Worm (Caenorhabditis elegans) whole organism, young adult: ENCODE data around the gene C33G3.4.
A peak's percentile ranks its signal among the peaks of the same experiment; 100 is the strongest.

Experiments used
- B0019.2 ChIP-seq: fragments of 200-800 bp; sonication (Bioruptor generic); conservative IDR thresholded peaks from 2 replicates; pipeline ENCODE4 v1.3.6; 2022; ENCODE audit warnings: missing genetic modification reagents, missing genetic modification characterization, missing compliant biosample characterization
- D2030.7 ChIP-seq: fragments of 200-800 bp; sonication (Bioruptor generic); IDR thresholded peaks from 2 replicates; pipeline ENCODE4 v1.3.6; 2022; ENCODE audit warnings: missing genetic modification reagents, missing genetic modification characterization, missing compliant biosample characterization
- F49E8.2 ChIP-seq: sonication (generic microtip); optimal IDR thresholded peaks from 3 replicates; lab custom pipeline; 2017; ENCODE audit warnings: missing genetic modification characterization, mild to moderate bottlenecking, missing compliant biosample characterization, antibody characterized with exemption, moderate library complexity; ENCODE audit not compliant: insufficient read depth
- F52B5.7 ChIP-seq: sonication (generic microtip); optimal IDR thresholded peaks from 2 replicates; lab custom pipeline; 2016; ENCODE audit warnings: mild to moderate bottlenecking, missing genetic modification characterization, missing compliant biosample characterization
- F55B11.4 ChIP-seq: sonication (generic microtip); optimal IDR thresholded peaks from 2 replicates; lab custom pipeline; 2016; ENCODE audit warnings: missing compliant biosample characterization, missing genetic modification characterization, borderline replicate concordance; ENCODE audit not compliant: insufficient read depth
- K11D2.4 ChIP-seq: fragments of 200-800 bp; sonication (Bioruptor generic); IDR thresholded peaks from 2 replicates; pipeline ENCODE4 v1.3.6; 2022; ENCODE audit warnings: missing genetic modification reagents, missing genetic modification characterization, missing compliant biosample characterization
- K12H6.12 ChIP-seq: fragments of 200-800 bp; sonication (Bioruptor generic); optimal IDR thresholded peaks from 2 replicates; lab custom pipeline; 2018; ENCODE audit warnings: mild to moderate bottlenecking, missing genetic modification characterization, missing compliant biosample characterization
- Y56A3A.18 ChIP-seq: fragments of 200-800 bp; sonication (Bioruptor generic); IDR thresholded peaks from 2 replicates; pipeline ENCODE4 v1.3.6; 2022; ENCODE audit warnings: missing genetic modification reagents, missing genetic modification characterization, missing compliant biosample characterization
- ama-1 ChIP-seq, 3 experiments: fragments of 150-350 bp in 1 of 3; sonication (generic microtip) in 2 of 3; optimal IDR thresholded peaks; 2 replicates each; lab custom pipeline; 2014 to 2018; ENCODE audit warnings: missing biosample characterization in 2 of 3, missing genetic modification characterization in 2 of 3, missing genetic modification reagents in 2 of 3
- aptf-3 ChIP-seq: fragments of 200-800 bp; sonication (Bioruptor generic); IDR thresholded peaks from 2 replicates; pipeline ENCODE4 v1.3.6; 2022; ENCODE audit warnings: missing genetic modification characterization, missing compliant biosample characterization
- ccch-3 ChIP-seq: fragments of 200-800 bp; sonication (Bioruptor generic); optimal IDR thresholded peaks from 2 replicates; lab custom pipeline; 2018; ENCODE audit warnings: mild to moderate bottlenecking, missing genetic modification characterization, missing compliant biosample characterization
- cebp-1 ChIP-seq, 2 experiments: fragments of 200-800 bp in 1 of 2; sonication (Bioruptor generic) in 1 of 2; sonication (generic microtip) in 1 of 2; IDR thresholded peaks in 1 of 2; optimal IDR thresholded peaks in 1 of 2; 2 replicates each; pipeline versions ENCODE4 v1.3.6 to Lab custom; 2017 to 2022; ENCODE audit warnings: missing compliant biosample characterization in 2 of 2, missing genetic modification characterization in 2 of 2, mild to moderate bottlenecking in 1 of 2, missing genetic modification reagents in 1 of 2, moderate library complexity in 1 of 2
- cebp-2 ChIP-seq: fragments of 200-800 bp; sonication (Bioruptor generic); IDR thresholded peaks from 2 replicates; pipeline ENCODE4 v1.3.6; 2022; ENCODE audit warnings: missing genetic modification characterization, missing compliant biosample characterization
- ceh-27 ChIP-seq: fragments of 200-800 bp; sonication (Bioruptor generic); optimal IDR thresholded peaks from 2 replicates; lab custom pipeline; 2018; ENCODE audit warnings: mild to moderate bottlenecking, missing genetic modification characterization, moderate library complexity, missing compliant biosample characterization
- ceh-40 ChIP-seq: fragments of 200-800 bp; sonication (Bioruptor generic); IDR thresholded peaks from 2 replicates; pipeline ENCODE4 v1.3.6; 2022; ENCODE audit warnings: missing genetic modification characterization, missing compliant biosample characterization
- die-1 ChIP-seq: sonication (generic microtip); optimal IDR thresholded peaks from 2 replicates; lab custom pipeline; 2016; ENCODE audit warnings: missing genotype, mild to moderate bottlenecking, missing genetic modification characterization, missing compliant biosample characterization
- dpl-1 ChIP-seq: fragments of 150-350 bp; optimal IDR thresholded peaks from 2 replicates; lab custom pipeline; 2014; ENCODE audit warnings: missing biosample characterization, missing genetic modification reagents, missing genetic modification characterization
- egl-44 ChIP-seq: fragments of 200-800 bp; sonication (Bioruptor generic); IDR thresholded peaks from 2 replicates; pipeline ENCODE4 v1.3.6; 2022; ENCODE audit warnings: missing genetic modification reagents, missing genetic modification characterization, missing compliant biosample characterization
- egrh-3 ChIP-seq: fragments of 200-800 bp; sonication (Bioruptor generic); IDR thresholded peaks from 2 replicates; pipeline ENCODE4 v1.3.6; 2022; ENCODE audit warnings: missing genetic modification reagents, missing genetic modification characterization, missing compliant biosample characterization
- ets-4 ChIP-seq: fragments of 200-800 bp; sonication (Bioruptor generic); optimal IDR thresholded peaks from 2 replicates; lab custom pipeline; 2018; ENCODE audit warnings: mild to moderate bottlenecking, missing genetic modification characterization, missing compliant biosample characterization
- fkh-3 ChIP-seq: sonication (generic microtip); optimal IDR thresholded peaks from 2 replicates; lab custom pipeline; 2016; ENCODE audit warnings: mild to moderate bottlenecking, missing genetic modification characterization, missing compliant biosample characterization
- gei-17 ChIP-seq: fragments of 200-800 bp; sonication (Bioruptor generic); optimal IDR thresholded peaks from 2 replicates; lab custom pipeline; 2018; ENCODE audit warnings: mild to moderate bottlenecking, missing genetic modification characterization, missing compliant biosample characterization
- hmg-1.2 ChIP-seq: fragments of 200-800 bp; sonication (Bioruptor generic); IDR thresholded peaks from 2 replicates; pipeline ENCODE4 v1.3.6; 2022; ENCODE audit warnings: missing genetic modification reagents, missing genetic modification characterization, missing compliant biosample characterization
- let-526 ChIP-seq: fragments of 200-800 bp; sonication (Bioruptor generic); IDR thresholded peaks from 2 replicates; pipeline ENCODE4 v1.3.6; 2022; ENCODE audit warnings: missing genetic modification reagents, missing genetic modification characterization, missing compliant biosample characterization
- lir-1 ChIP-seq: fragments of 200-800 bp; sonication (Bioruptor generic); conservative IDR thresholded peaks from 2 replicates; pipeline ENCODE4 v1.3.6; 2022; ENCODE audit warnings: missing genetic modification reagents, missing genetic modification characterization, missing compliant biosample characterization
- lsy-27 ChIP-seq: sonication (generic microtip); optimal IDR thresholded peaks from 2 replicates; lab custom pipeline; 2017; ENCODE audit warnings: missing genetic modification characterization, mild to moderate bottlenecking, missing compliant biosample characterization, antibody characterized with exemption, missing genotype, borderline replicate concordance; ENCODE audit not compliant: insufficient read depth
- madf-10 ChIP-seq: sonication (generic microtip); optimal IDR thresholded peaks from 2 replicates; lab custom pipeline; 2016; ENCODE audit warnings: mild to moderate bottlenecking, missing genetic modification characterization, missing compliant biosample characterization
- madf-6 ChIP-seq: fragments of 200-800 bp; sonication (Bioruptor generic); IDR thresholded peaks from 2 replicates; pipeline ENCODE4 v1.3.6; 2022; ENCODE audit warnings: missing genetic modification reagents, missing genetic modification characterization, missing compliant biosample characterization
- madf-8 ChIP-seq: fragments of 200-800 bp; sonication (Bioruptor generic); conservative IDR thresholded peaks from 2 replicates; pipeline ENCODE4 v1.3.6; 2022; ENCODE audit warnings: missing genetic modification reagents, missing genetic modification characterization, missing compliant biosample characterization
- mcd-1 ChIP-seq: fragments of 200-800 bp; sonication (Bioruptor generic); IDR thresholded peaks from 2 replicates; pipeline ENCODE4 v1.3.6; 2022; ENCODE audit warnings: missing genetic modification reagents, missing genetic modification characterization, missing compliant biosample characterization
- nfya-2 ChIP-seq: fragments of 200-800 bp; sonication (Bioruptor generic); IDR thresholded peaks from 2 replicates; pipeline ENCODE4 v1.3.6; 2022; ENCODE audit warnings: missing genetic modification reagents, missing genetic modification characterization, missing compliant biosample characterization
- nhr-27 ChIP-seq: fragments of 200-800 bp; sonication (Bioruptor generic); optimal IDR thresholded peaks from 2 replicates; lab custom pipeline; 2018; ENCODE audit warnings: mild to moderate bottlenecking, missing genetic modification characterization, moderate library complexity, missing compliant biosample characterization
- nhr-90 ChIP-seq: sonication (generic microtip); optimal IDR thresholded peaks from 2 replicates; lab custom pipeline; 2016; ENCODE audit warnings: missing genotype, mild to moderate bottlenecking, missing genetic modification characterization, missing compliant biosample characterization
- repo-1 ChIP-seq: sonication (generic microtip); optimal IDR thresholded peaks from 2 replicates; lab custom pipeline; 2017; ENCODE audit warnings: mild to moderate bottlenecking, missing genetic modification characterization, missing compliant biosample characterization
- snpc-1.1 ChIP-seq: sonication (generic microtip); optimal IDR thresholded peaks from 2 replicates; lab custom pipeline; 2017; ENCODE audit warnings: missing genetic modification characterization, mild to moderate bottlenecking, missing compliant biosample characterization, antibody characterized with exemption, moderate library complexity, missing genotype, missing genetic modification reagents; ENCODE audit not compliant: insufficient read depth
- snpc-3.4 ChIP-seq: sonication (generic microtip); optimal IDR thresholded peaks from 2 replicates; lab custom pipeline; 2017; ENCODE audit warnings: missing genetic modification characterization, mild to moderate bottlenecking, missing compliant biosample characterization, antibody characterized with exemption, moderate library complexity, missing genotype, missing genetic modification reagents
- snpc-4 ChIP-seq, 5 experiments: fragments of 150-350 bp in 1 of 5; sonication (generic microtip) in 4 of 5; optimal IDR thresholded peaks; 2 replicates each; lab custom pipeline; 2014 to 2018; ENCODE audit warnings: missing genetic modification characterization in 5 of 5, missing biosample characterization in 3 of 5, antibody characterized with exemption in 2 of 5, mild to moderate bottlenecking in 2 of 5, missing compliant biosample characterization in 2 of 5, missing genotype in 2 of 5, moderate library complexity in 2 of 5, missing genetic modification reagents in 1 of 5
- sptf-2 ChIP-seq: fragments of 200-800 bp; sonication (Bioruptor generic); optimal IDR thresholded peaks from 2 replicates; lab custom pipeline; 2018; ENCODE audit warnings: mild to moderate bottlenecking, missing genetic modification characterization, missing compliant biosample characterization
- tbp1 ChIP-seq: fragments of 200-800 bp; sonication (Bioruptor generic); optimal IDR thresholded peaks from 2 replicates; lab custom pipeline; 2018; ENCODE audit warnings: mild to moderate bottlenecking, missing genetic modification characterization, missing compliant biosample characterization
- zim-3 ChIP-seq: sonication (generic microtip); optimal IDR thresholded peaks from 2 replicates; lab custom pipeline; 2017; ENCODE audit warnings: mild to moderate bottlenecking, missing genetic modification characterization, moderate library complexity, missing compliant biosample characterization
- ztf-22 ChIP-seq: fragments of 200-800 bp; sonication (Bioruptor generic); optimal IDR thresholded peaks from 2 replicates; lab custom pipeline; 2018; ENCODE audit warnings: mild to moderate bottlenecking, missing genetic modification characterization, moderate library complexity, missing compliant biosample characterization
- ztf-26 ChIP-seq: sonication (generic microtip); optimal IDR thresholded peaks from 2 replicates; lab custom pipeline; 2017; ENCODE audit warnings: missing genetic modification characterization, missing compliant biosample characterization
- ztf-6 ChIP-seq: fragments of 200-800 bp; sonication (Bioruptor generic); IDR thresholded peaks from 2 replicates; pipeline ENCODE4 v1.3.6; 2022; ENCODE audit warnings: missing genetic modification reagents, missing genetic modification characterization, missing compliant biosample characterization

Gene C33G3.4

ce11 chrX:14056527-14056926, 14.4 kb upstream of the C33G3.4 start:
- no peak for TF ChIP-seq aptf-3 (GFP tag; lab: Robert Waterston, UW)
- TF ChIP-seq ztf-22 (GFP tag; lab: Kevin White, UChicago), result no peak
- no peak for TF ChIP-seq lsy-27 (tag; lab: Kevin White, UChicago)
- no peak for TF ChIP-seq gei-17 (GFP tag; lab: Kevin White, UChicago)

ce11 chrX:14062771-14063170, 8.2 kb upstream of the C33G3.4 start:
- TF ChIP-seq snpc-4 (GFP tag; optimal IDR thresholded peaks at IDR 0.05; lab: Kevin White, UChicago) (no peak), snpc-4 (tag; optimal IDR thresholded peaks at IDR 0.05; lab: Kevin White, UChicago) (peak in 2 of 4 experiments; percentile 58 to 64), snpc-3.4 (no peak)

DNA sequence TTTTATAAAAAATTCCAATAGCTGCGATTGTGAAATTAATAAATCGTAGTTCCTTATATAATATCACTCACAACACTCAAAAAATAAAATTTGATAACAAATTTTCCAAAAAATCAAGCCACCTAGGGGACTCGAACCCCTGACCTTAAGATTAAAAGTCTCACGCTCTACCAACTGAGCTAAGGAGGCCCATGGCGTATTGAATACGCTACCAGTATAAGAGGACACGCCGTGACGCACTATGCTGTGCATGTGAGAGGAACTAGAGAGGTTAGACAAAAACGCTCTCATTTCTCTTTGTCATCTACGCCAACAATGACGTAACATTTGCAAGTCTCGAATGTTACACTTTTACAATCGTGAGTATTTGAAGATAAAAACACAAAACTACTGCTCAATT, 7.1 kb upstream of the C33G3.4 start:
- peak; percentile 65 for TF ChIP-seq snpc-1.1 (tag; lab: Kevin White, UChicago)
- peak; percentile 15 for TF ChIP-seq ama-1 (optimal IDR thresholded peaks at IDR 0.05; lab: Kevin White, UChicago)
- TF ChIP-seq ama-1 (GFP tag; optimal IDR thresholded peaks at IDR 0.05; lab: Kevin White, UChicago), result peak; percentile 70 to 95
- TF ChIP-seq nhr-27, result peak; percentile 91
- TF ChIP-seq K12H6.12 (tag; lab: Kevin White, UChicago), result peak; percentile 90
- TF ChIP-seq F49E8.2, result peak; percentile 30
- TF ChIP-seq F55B11.4 (tag; lab: Kevin White, UChicago), result no peak
- TF ChIP-seq D2030.7 (GFP tag; lab: Robert Waterston, UW), result peak; percentile 83
- peak; percentile 98 for TF ChIP-seq tbp1 (GFP tag; lab: Kevin White, UChicago)
- TF ChIP-seq cebp-1 (GFP tag; IDR thresholded peaks at IDR 0.05; lab: Robert Waterston, UW), result peak; percentile 77
- peak; percentile 90 for TF ChIP-seq cebp-1 (tag; optimal IDR thresholded peaks at IDR 0.05; lab: Kevin White, UChicago)
- TF ChIP-seq let-526 (GFP tag; lab: Robert Waterston, UW), result peak; percentile 94
- TF ChIP-seq egl-44 (GFP tag; lab: Robert Waterston, UW), result peak; percentile 96
- peak; percentile 92 for TF ChIP-seq cebp-2 (GFP tag; lab: Robert Waterston, UW)
- TF ChIP-seq ccch-3, result peak; percentile 65
- peak; percentile 91 for TF ChIP-seq hmg-1.2
- TF ChIP-seq Y56A3A.18 (GFP tag; lab: Robert Waterston, UW), result peak; percentile 81; the same call in 1 of the 2 replicates
- TF ChIP-seq F52B5.7 (tag; lab: Kevin White, UChicago), result peak; percentile 95
- peak; percentile 88 for TF ChIP-seq ceh-40 (GFP tag; lab: Robert Waterston, UW)
- peak; percentile 58; the same call in 1 of the 2 replicates for TF ChIP-seq B0019.2
- TF ChIP-seq ztf-6, result peak; percentile 82; the same call in 1 of the 2 replicates
- TF ChIP-seq ztf-26 (tag; lab: Kevin White, UChicago), result peak; percentile 84
- peak; percentile 77 for TF ChIP-seq fkh-3
- peak; percentile 90 for TF ChIP-seq K11D2.4 (GFP tag; lab: Robert Waterston, UW)
- TF ChIP-seq repo-1 (tag; lab: Kevin White, UChicago), result peak; percentile 61
- TF ChIP-seq dpl-1 (GFP tag; lab: Kevin White, UChicago), result peak; percentile 39
- TF ChIP-seq madf-6 (GFP tag; lab: Robert Waterston, UW), result no peak; the same call in 1 of the 2 replicates
- TF ChIP-seq nhr-90 (tag; lab: Kevin White, UChicago), result peak; percentile 92
- peak; percentile 25 for TF ChIP-seq sptf-2 (GFP tag; lab: Kevin White, UChicago)
- TF ChIP-seq madf-8 (GFP tag; lab: Robert Waterston, UW), result no peak
- TF ChIP-seq egrh-3 (GFP tag; lab: Robert Waterston, UW), result peak; percentile 50
- TF ChIP-seq lir-1 (GFP tag; lab: Robert Waterston, UW), result peak; percentile 72
- TF ChIP-seq nfya-2, result no peak
- TF ChIP-seq die-1 (tag; lab: Kevin White, UChicago), result peak; percentile 97
- peak; percentile 88 for TF ChIP-seq zim-3 (tag; lab: Kevin White, UChicago)
- peak; percentile 84 for TF ChIP-seq ceh-27 (GFP tag; lab: Kevin White, UChicago)
- TF ChIP-seq ets-4 (GFP tag; lab: Kevin White, UChicago), result peak; percentile 36
- peak; percentile 91 for TF ChIP-seq madf-10 (tag; lab: Kevin White, UChicago)
- TF ChIP-seq mcd-1 (GFP tag; lab: Robert Waterston, UW), result no peak; the same call in none of the 2 replicates
